Worm (Caenorhabditis elegans): ENCODE results near the gene crn-5.

The crn-5 gene

ce11 chrII:10564578-10564977, 28.0 kb upstream of the crn-5 start, which contains the start of the genes C06A1.6 and C06A1.7 (continued):
- TF ChIP-seq somi-1 (GFP tag; optimal IDR thresholded peaks at IDR 0.05) = no peak

ce11 chrII:10566458-10566857, 26.1 kb upstream of the crn-5 start:
- TF ChIP-seq K11D2.4 (GFP tag; IDR thresholded peaks at IDR 0.05) (no peak), lsy-27 (tag; optimal IDR thresholded peaks at IDR 0.05; ENCODE audit: borderline replicate concordance, insufficient read depth) (no peak), zfh-2 (GFP tag; conservative IDR thresholded peaks at IDR 0.05) (peak; percentile 59), him-1 (tag; optimal IDR thresholded peaks at IDR 0.05) (no peak), chd-7 (tag; optimal IDR thresholded peaks at IDR 0.05) (no peak), ceh-27 (GFP tag; optimal IDR thresholded peaks at IDR 0.05) (no peak), F57C9.4 (tag; optimal IDR thresholded peaks at IDR 0.05) (no peak)

- TF ChIP-seq let-526 (GFP tag; IDR thresholded peaks at IDR 0.05) (no peak), him-1 (tag; optimal IDR thresholded peaks at IDR 0.05) (no peak), ztf-6 (GFP tag; IDR thresholded peaks at IDR 0.05) (no peak), dpl-1 (GFP tag; optimal IDR thresholded peaks at IDR 0.05) (no peak), C17E4.6 (GFP tag; IDR thresholded peaks at IDR 0.05) (no peak), ceh-100 (GFP tag; IDR thresholded peaks at IDR 0.05) (no peak), lin-54 (GFP tag; optimal IDR thresholded peaks at IDR 0.05) (no peak), F57A8.1 (GFP tag; optimal IDR thresholded peaks at IDR 0.05) (no peak), B0019.2 (GFP tag; conservative IDR thresholded peaks at IDR 0.05) (no peak), ets-4 (GFP tag; optimal IDR thresholded peaks at IDR 0.05) (no peak), snpc-1.3 (tag; optimal IDR thresholded peaks at IDR 0.05; ENCODE audit: insufficient read depth) (no peak), zfh-2 (GFP tag; conservative IDR thresholded peaks at IDR 0.05) (no peak)
Observed at ce11 chrII:10569498-10569897, 23.1 kb upstream of the crn-5 start.

ce11 chrII:10570302-10570701, 22.2 kb upstream of the crn-5 start, which contains the start of gene txt-13:
TSS of gene txt-13 (plus strand) at chrII:10570602.
- TF ChIP-seq hmg-20 (GFP tag; IDR thresholded peaks at IDR 0.05) = no peak
- TF ChIP-seq unc-62 (GFP tag; optimal IDR thresholded peaks at IDR 0.05) = no peak

- no peak for TF ChIP-seq xnd-1 (tag; optimal IDR thresholded peaks at IDR 0.05)
- no peak for TF ChIP-seq rpc-1 (optimal IDR thresholded peaks at IDR 0.05)
- TF ChIP-seq rpc-1 (tag; optimal IDR thresholded peaks at IDR 0.05) = no peak
- TF ChIP-seq lin-40 (tag; optimal IDR thresholded peaks at IDR 0.05) = no peak
- no peak for TF ChIP-seq nhr-90 (tag; optimal IDR thresholded peaks at IDR 0.05)
- TF ChIP-seq attf-6 (GFP tag; IDR thresholded peaks at IDR 0.05) = no peak
- no peak for TF ChIP-seq madf-8 (GFP tag; conservative IDR thresholded peaks at IDR 0.05)
- TF ChIP-seq repo-1 (tag; optimal IDR thresholded peaks at IDR 0.05) = no peak
- TF ChIP-seq unc-130 (GFP tag; optimal IDR thresholded peaks at IDR 0.05) = no peak
- no peak for TF ChIP-seq snpc-1.1 (tag; optimal IDR thresholded peaks at IDR 0.05; ENCODE audit: insufficient read depth)
- no peak for TF ChIP-seq ztf-3 (GFP tag; optimal IDR thresholded peaks at IDR 0.05)
- TF ChIP-seq F49E8.2 (tag; optimal IDR thresholded peaks at IDR 0.05; ENCODE audit: insufficient read depth) = no peak
- TF ChIP-seq lsl-1 (GFP tag; optimal IDR thresholded peaks at IDR 0.05) = no peak
- TF ChIP-seq Y56A3A.18 (GFP tag; IDR thresholded peaks at IDR 0.05) = no peak
- TF ChIP-seq ztf-28 (GFP tag; IDR thresholded peaks at IDR 0.05) = no peak
- TF ChIP-seq F39B2.1 (GFP tag; IDR thresholded peaks at IDR 0.05) = no peak
- TF ChIP-seq egl-44 (GFP tag; IDR thresholded peaks at IDR 0.05) = no peak
- TF ChIP-seq sptf-2 (GFP tag; optimal IDR thresholded peaks at IDR 0.05) = no peak
- no peak for TF ChIP-seq nhr-80 (tag; optimal IDR thresholded peaks at IDR 0.05)
- no peak for TF ChIP-seq fkh-3 (tag; optimal IDR thresholded peaks at IDR 0.05)
Observed at ce11 chrII:10571967-10572366, 20.6 kb upstream of the crn-5 start, which contains the start of gene C06A1.3. TSS of gene C06A1.3 (plus strand) at chrII:10572267.
